Worm (Caenorhabditis elegans) whole organism, L1 larva: ENCODE measurements around the gene enol-1.

ENCODE experiments used
- lin-35 ChIP-seq, 2 experiments: fragments of 150-350 bp; optimal IDR thresholded peaks; 2 replicates each; lab custom pipeline; 2014; ENCODE audit warnings: missing biosample characterization in 2 of 2, missing genetic modification characterization in 2 of 2, missing genetic modification reagents in 2 of 2
- mep-1 ChIP-seq: fragments of 150-350 bp; optimal IDR thresholded peaks from 2 replicates; lab custom pipeline; 2014; ENCODE audit warnings: missing biosample characterization, missing genetic modification characterization
- nhr-76 ChIP-seq: sonication (generic microtip); optimal IDR thresholded peaks from 2 replicates; lab custom pipeline; 2017; ENCODE audit warnings: missing biosample characterization, missing genetic modification characterization
- sptf-1 ChIP-seq: fragments of 150-350 bp; optimal IDR thresholded peaks from 2 replicates; lab custom pipeline; 2014; ENCODE audit warnings: missing biosample characterization, missing genetic modification characterization
- unc-30 ChIP-seq: sonication (generic microtip); optimal IDR thresholded peaks from 2 replicates; lab custom pipeline; 2017; ENCODE audit warnings: missing biosample characterization, missing genetic modification characterization

- TF ChIP-seq sptf-1 (tag; lab: Kevin White, UChicago): no peak
- TF ChIP-seq lin-35 (GFP tag; optimal IDR thresholded peaks at IDR 0.05; lab: Kevin White, UChicago): no peak
- no peak for TF ChIP-seq mep-1 (tag; lab: Kevin White, UChicago)
- TF ChIP-seq unc-30 (tag; lab: Kevin White, UChicago): no peak
- TF ChIP-seq nhr-76 (tag; lab: Kevin White, UChicago): no peak
Observed at ce11 chrII:8920315-8920714, 10.5 kb upstream of the enol-1 start.
